Worm (Caenorhabditis elegans) whole organism, L4/young adult: Measurements from ENCODE around the gene E01G4.6.

Source experiments
- W03F9.2 ChIP-seq: fragments of 150-350 bp; optimal IDR thresholded peaks from 2 replicates; lab custom pipeline; 2014; ENCODE audit warnings: missing biosample characterization, missing genetic modification characterization
- dao-5 ChIP-seq: sonication (generic microtip); optimal IDR thresholded peaks from 2 replicates; lab custom pipeline; 2016; ENCODE audit warnings: missing genotype, missing genetic modification characterization, moderate library complexity, missing compliant biosample characterization
- him-1 ChIP-seq: sonication (generic microtip); optimal IDR thresholded peaks from 2 replicates; lab custom pipeline; 2016; ENCODE audit warnings: missing genotype, missing genetic modification reagents, missing genetic modification characterization, missing compliant biosample characterization

ce11 chrII:13495718-13496117 is 13.5 kb downstream of the E01G4.6 start, which contains the start of gene drr-1:
- TF ChIP-seq dao-5 (no peak), him-1 (tag; lab: Kevin White, UChicago) (no peak), W03F9.2 (no peak)
